Worm (Caenorhabditis elegans) whole organism, late embryonic: Measurements from ENCODE around the gene sra-35.

ENCODE experiments used
- C08G9.2 ChIP-seq: sonication (generic microtip); optimal IDR thresholded peaks from 2 replicates; lab custom pipeline; 2016; ENCODE audit warnings: mild to moderate bottlenecking, missing genetic modification characterization, moderate library complexity, missing compliant biosample characterization
- C38D4.7 ChIP-seq: fragments of 200-800 bp; sonication (Bioruptor generic); optimal IDR thresholded peaks from 2 replicates; lab custom pipeline; 2018; ENCODE audit warnings: mild to moderate bottlenecking, missing genetic modification characterization, moderate library complexity, missing compliant biosample characterization
- K02D7.2 ChIP-seq: sonication (generic microtip); optimal IDR thresholded peaks from 2 replicates; lab custom pipeline; 2017; ENCODE audit warnings: mild to moderate bottlenecking, missing genetic modification characterization, missing compliant biosample characterization
- K09A11.1 ChIP-seq: sonication (generic microtip); optimal IDR thresholded peaks from 2 replicates; lab custom pipeline; 2017; ENCODE audit warnings: antibody characterized with exemption, mild to moderate bottlenecking, missing genetic modification characterization, missing compliant biosample characterization; ENCODE audit not compliant: insufficient read depth
- ceh-14 ChIP-seq: sonication (generic microtip); optimal IDR thresholded peaks from 2 replicates; lab custom pipeline; 2016; ENCODE audit warnings: missing genotype, missing genetic modification characterization, missing compliant biosample characterization
- ceh-18 ChIP-seq: sonication (generic microtip); optimal IDR thresholded peaks from 2 replicates; lab custom pipeline; 2016; ENCODE audit warnings: missing genetic modification characterization, missing compliant biosample characterization
- ceh-19 ChIP-seq: fragments of 200-800 bp; sonication (Bioruptor generic); optimal IDR thresholded peaks from 2 replicates; lab custom pipeline; 2018; ENCODE audit warnings: mild to moderate bottlenecking, missing genetic modification characterization, missing compliant biosample characterization
- ceh-24 ChIP-seq: sonication (generic microtip); optimal IDR thresholded peaks from 2 replicates; lab custom pipeline; 2016; ENCODE audit warnings: mild to moderate bottlenecking, missing genetic modification characterization, missing compliant biosample characterization
- ceh-31 ChIP-seq: sonication (generic microtip); optimal IDR thresholded peaks from 2 replicates; lab custom pipeline; 2016; ENCODE audit warnings: missing genetic modification characterization, missing compliant biosample characterization
- ceh-34 ChIP-seq: sonication (generic microtip); optimal IDR thresholded peaks from 2 replicates; lab custom pipeline; 2016; ENCODE audit warnings: mild to moderate bottlenecking, missing genetic modification characterization, missing compliant biosample characterization
- ceh-45 ChIP-seq: fragments of 200-800 bp; sonication (Bioruptor generic); IDR thresholded peaks from 2 replicates; pipeline ENCODE4 v1.3.6; 2022; ENCODE audit warnings: missing genetic modification reagents, missing genetic modification characterization, missing compliant biosample characterization
- ceh-48 ChIP-seq: sonication (generic microtip); optimal IDR thresholded peaks from 2 replicates; lab custom pipeline; 2016; ENCODE audit warnings: missing genetic modification characterization, inconsistent platforms, missing compliant biosample characterization
- ceh-6 ChIP-seq: fragments of 200-800 bp; sonication (Bioruptor generic); optimal IDR thresholded peaks from 2 replicates; lab custom pipeline; 2018; ENCODE audit warnings: mild to moderate bottlenecking, missing genetic modification characterization, missing compliant biosample characterization
- ceh-9 ChIP-seq: sonication (generic microtip); optimal IDR thresholded peaks from 2 replicates; lab custom pipeline; 2016; ENCODE audit warnings: mild to moderate bottlenecking, missing genetic modification characterization, inconsistent platforms, missing compliant biosample characterization
- dmd-4 ChIP-seq: sonication (generic microtip); optimal IDR thresholded peaks from 2 replicates; lab custom pipeline; 2016; ENCODE audit warnings: borderline replicate concordance, missing genetic modification characterization, missing compliant biosample characterization
- elt-2 ChIP-seq: sonication (generic microtip); optimal IDR thresholded peaks from 2 replicates; lab custom pipeline; 2016; ENCODE audit warnings: missing genetic modification reagents, missing genetic modification characterization, missing compliant biosample characterization
- ets-4 ChIP-seq: sonication (generic microtip); optimal IDR thresholded peaks from 2 replicates; lab custom pipeline; 2016; ENCODE audit warnings: missing genetic modification characterization, missing compliant biosample characterization
- fax-1 ChIP-seq: sonication (generic microtip); optimal IDR thresholded peaks from 2 replicates; lab custom pipeline; 2016; ENCODE audit warnings: missing genotype, missing genetic modification characterization, missing compliant biosample characterization
- fkh-10 ChIP-seq: fragments of 150-350 bp; optimal IDR thresholded peaks from 2 replicates; lab custom pipeline; 2014; ENCODE audit warnings: missing biosample characterization, missing genetic modification reagents, missing genetic modification characterization
- hlh-30 ChIP-seq: sonication (generic microtip); optimal IDR thresholded peaks from 2 replicates; lab custom pipeline; 2017; ENCODE audit warnings: antibody characterized with exemption, missing genetic modification characterization, missing compliant biosample characterization; ENCODE audit not compliant: insufficient read depth
- hlh-6 ChIP-seq: sonication (generic microtip); optimal IDR thresholded peaks from 2 replicates; lab custom pipeline; 2016; ENCODE audit warnings: missing genotype, missing genetic modification characterization, missing compliant biosample characterization
- hlh-8 ChIP-seq: sonication (generic microtip); optimal IDR thresholded peaks from 2 replicates; lab custom pipeline; 2016; ENCODE audit warnings: missing genotype, missing genetic modification characterization, missing compliant biosample characterization
- lin-11 ChIP-seq: fragments of 200-800 bp; sonication (Bioruptor generic); optimal IDR thresholded peaks from 2 replicates; lab custom pipeline; 2018; ENCODE audit warnings: mild to moderate bottlenecking, missing genetic modification characterization, missing compliant biosample characterization
- nfya-1 ChIP-seq: sonication (generic microtip); optimal IDR thresholded peaks from 2 replicates; lab custom pipeline; 2017; ENCODE audit warnings: missing genetic modification characterization, mild to moderate bottlenecking, missing compliant biosample characterization, antibody characterized with exemption, moderate library complexity
- nhr-11 ChIP-seq: fragments of 150-350 bp; optimal IDR thresholded peaks from 2 replicates; lab custom pipeline; 2014; ENCODE audit warnings: missing biosample characterization, missing genetic modification characterization
- nhr-232 ChIP-seq: sonication (generic microtip); optimal IDR thresholded peaks from 2 replicates; lab custom pipeline; 2016; ENCODE audit warnings: missing genetic modification characterization, missing compliant biosample characterization
- npax-4 ChIP-seq: sonication (generic microtip); optimal IDR thresholded peaks from 2 replicates; lab custom pipeline; 2016; ENCODE audit warnings: missing genetic modification characterization, missing compliant biosample characterization
- odd-2 ChIP-seq: sonication (generic microtip); optimal IDR thresholded peaks from 2 replicates; lab custom pipeline; 2017; ENCODE audit warnings: antibody characterized with exemption, mild to moderate bottlenecking, missing genetic modification characterization, missing compliant biosample characterization
- pat-9 ChIP-seq: fragments of 200-800 bp; sonication (Bioruptor generic); optimal IDR thresholded peaks from 2 replicates; lab custom pipeline; 2018; ENCODE audit warnings: mild to moderate bottlenecking, missing genetic modification characterization, moderate library complexity, missing compliant biosample characterization
- pax-1 ChIP-seq: fragments of 150-350 bp; optimal IDR thresholded peaks from 2 replicates; lab custom pipeline; 2014; ENCODE audit warnings: missing biosample characterization, missing genetic modification characterization
- pha-2 ChIP-seq: sonication (generic microtip); optimal IDR thresholded peaks from 2 replicates; lab custom pipeline; 2017; ENCODE audit warnings: mild to moderate bottlenecking, missing genetic modification characterization, missing compliant biosample characterization
- pros-1 ChIP-seq: fragments of 150-350 bp; optimal IDR thresholded peaks from 2 replicates; lab custom pipeline; 2014; ENCODE audit warnings: missing biosample characterization, missing genetic modification reagents, missing genetic modification characterization
- ref-2 ChIP-seq: sonication (generic microtip); optimal IDR thresholded peaks from 2 replicates; lab custom pipeline; 2016; ENCODE audit warnings: missing genetic modification characterization, missing compliant biosample characterization
- rnt-1 ChIP-seq: sonication (generic microtip); optimal IDR thresholded peaks from 2 replicates; lab custom pipeline; 2016; ENCODE audit warnings: missing genetic modification characterization, missing compliant biosample characterization
- sdc-2 ChIP-seq: sonication (generic microtip); optimal IDR thresholded peaks from 2 replicates; lab custom pipeline; 2016; ENCODE audit warnings: missing genotype, missing genetic modification characterization, missing compliant biosample characterization
- sox-4 ChIP-seq: sonication (generic microtip); optimal IDR thresholded peaks from 2 replicates; lab custom pipeline; 2017; ENCODE audit warnings: mild to moderate bottlenecking, missing genetic modification characterization, inconsistent platforms, missing compliant biosample characterization
- tbx-2 ChIP-seq: sonication (generic microtip); optimal IDR thresholded peaks from 2 replicates; lab custom pipeline; 2016; ENCODE audit warnings: missing genetic modification characterization, missing compliant biosample characterization
- unc-42 ChIP-seq: sonication (generic microtip); optimal IDR thresholded peaks from 2 replicates; lab custom pipeline; 2016; ENCODE audit warnings: missing genotype, missing genetic modification characterization, missing compliant biosample characterization
- unc-55 ChIP-seq: sonication (generic microtip); optimal IDR thresholded peaks from 2 replicates; lab custom pipeline; 2017; ENCODE audit warnings: missing biosample characterization, missing genetic modification reagents, missing genetic modification characterization
- ztf-16 ChIP-seq: sonication (generic microtip); optimal IDR thresholded peaks from 2 replicates; lab custom pipeline; 2017; ENCODE audit warnings: missing genetic modification characterization, missing compliant biosample characterization

Gene sra-35

ce11 chrII:4506552-4507291 is 21.0 kb downstream of the sra-35 start:
- TF ChIP-seq sdc-2 (peak; percentile 4), nhr-232 (tag; lab: Kevin White, UChicago) (no peak), C38D4.7 (GFP tag; lab: Kevin White, UChicago) (no peak), unc-42 (peak; percentile 83), unc-55 (peak; percentile 77), ceh-34 (peak; percentile 30), ref-2 (tag; lab: Kevin White, UChicago) (no peak), tbx-2 (peak; percentile 42), ceh-31 (tag; lab: Kevin White, UChicago) (peak; percentile 56), ceh-6 (no peak), nfya-1 (tag; lab: Kevin White, UChicago) (peak; percentile 92), ceh-18 (peak; percentile 70), npax-4 (tag; lab: Kevin White, UChicago) (no peak), ceh-14 (tag; lab: Kevin White, UChicago) (peak; percentile 83), pros-1 (tag; lab: Kevin White, UChicago) (peak; percentile 26), hlh-30 (tag; lab: Kevin White, UChicago) (peak; percentile 86), ceh-19 (GFP tag; lab: Kevin White, UChicago) (no peak), ceh-45 (GFP tag; lab: Robert Waterston, UW) (no peak)

ce11 chrII:4505097-4505626 is 22.5 kb downstream of the sra-35 start, which contains the start of gene camt-1:
Gene camt-1 (minus strand): TSS chrII:4505147.
- TF ChIP-seq ceh-48 = no peak
- no peak for TF ChIP-seq ceh-24
- no peak for TF ChIP-seq nhr-11 (tag; lab: Kevin White, UChicago)
- no peak for TF ChIP-seq odd-2 (tag; lab: Kevin White, UChicago)
- no peak for TF ChIP-seq npax-4 (tag; lab: Kevin White, UChicago)
- TF ChIP-seq fkh-10 = no peak
- no peak for TF ChIP-seq ets-4 (tag; lab: Kevin White, UChicago)
- TF ChIP-seq K09A11.1 (tag; lab: Kevin White, UChicago) = no peak
- no peak for TF ChIP-seq ceh-6
- TF ChIP-seq unc-55 = no peak
- no peak for TF ChIP-seq lin-11
- no peak for TF ChIP-seq hlh-6

- TF ChIP-seq rnt-1 (tag; lab: Kevin White, UChicago) (no peak), C08G9.2 (tag; lab: Kevin White, UChicago) (no peak), nhr-232 (tag; lab: Kevin White, UChicago) (no peak), ref-2 (tag; lab: Kevin White, UChicago) (no peak), sdc-2 (no peak), sox-4 (tag; lab: Kevin White, UChicago) (no peak), ztf-16 (tag; lab: Kevin White, UChicago) (no peak), pax-1 (tag; lab: Kevin White, UChicago) (no peak), K02D7.2 (tag; lab: Kevin White, UChicago) (no peak), ceh-31 (tag; lab: Kevin White, UChicago) (no peak), fax-1 (no peak), ceh-9 (tag; lab: Kevin White, UChicago) (no peak), dmd-4 (tag; lab: Kevin White, UChicago) (no peak), pat-9 (tag; lab: Kevin White, UChicago) (no peak), hlh-8 (tag; lab: Kevin White, UChicago) (no peak), pha-2 (no peak), fkh-10 (no peak), unc-55 (no peak), elt-2 (tag; lab: Kevin White, UChicago) (no peak), ceh-6 (no peak)
- TF ChIP-seq, all 69 proteins: peak for 0
These were observed 31.9 kb downstream of the sra-35 start for ce11 chrII:4495844-4496243.
